Fruit fly (Drosophila melanogaster): ENCODE data around the gene Gr61a.

DNA sequence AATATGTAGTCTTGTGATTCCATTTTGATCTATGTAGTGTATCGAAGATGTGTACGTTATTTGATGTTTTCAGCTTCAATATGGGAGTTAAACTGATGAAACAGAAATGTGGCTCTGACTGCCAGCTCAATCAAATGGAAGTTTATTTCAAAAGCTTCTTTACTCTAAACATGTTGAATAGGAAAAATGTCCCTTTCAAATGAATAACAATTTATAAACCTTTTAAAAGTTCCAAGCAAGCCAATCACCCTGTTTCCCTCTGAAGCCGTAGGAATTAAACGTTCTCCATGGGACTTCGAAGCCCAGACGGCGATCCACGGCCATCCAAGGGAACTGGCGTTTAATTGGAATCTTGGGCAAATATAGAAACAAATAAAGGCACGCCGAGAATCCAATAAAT lies 37.3 kb upstream of the Gr61a start, which contains the start of gene CG13898:
- no peak for TF ChIP-seq insv (optimal IDR thresholded peaks at IDR 0.05)
- no peak for TF ChIP-seq h (optimal IDR thresholded peaks at IDR 0.05)
- no peak for TF ChIP-seq Myc (optimal IDR thresholded peaks at IDR 0.05)
- no peak for TF ChIP-seq psq (optimal IDR thresholded peaks at IDR 0.05)
- no peak for TF ChIP-seq Sin3A (optimal IDR thresholded peaks at IDR 0.05)
